Worm (Caenorhabditis elegans) whole organism, L3 larva: ENCODE measurements around the gene C47D12.4.

Experiments
- ama-1 ChIP-seq: fragments of 150-350 bp; optimal IDR thresholded peaks from 2 replicates; lab custom pipeline; 2018
- fkh-10 ChIP-seq: sonication (generic microtip); optimal IDR thresholded peaks from 2 replicates; lab custom pipeline; 2017; ENCODE audit warnings: missing biosample characterization, missing genetic modification reagents, missing genetic modification characterization

ce11 chrII:11681136-11681824, at the start of gene C47D12.4, which contains the start of gene sfxn-1.4:
- TF ChIP-seq fkh-10 (GFP tag; lab: Kevin White, UChicago) (no peak), ama-1 (no peak)
